Fruit fly (Drosophila melanogaster): Measurements from ENCODE around the gene Hex-t1.
A peak's percentile ranks its signal among the peaks of the same experiment; 100 is the strongest.

Gene Hex-t1

DNA sequence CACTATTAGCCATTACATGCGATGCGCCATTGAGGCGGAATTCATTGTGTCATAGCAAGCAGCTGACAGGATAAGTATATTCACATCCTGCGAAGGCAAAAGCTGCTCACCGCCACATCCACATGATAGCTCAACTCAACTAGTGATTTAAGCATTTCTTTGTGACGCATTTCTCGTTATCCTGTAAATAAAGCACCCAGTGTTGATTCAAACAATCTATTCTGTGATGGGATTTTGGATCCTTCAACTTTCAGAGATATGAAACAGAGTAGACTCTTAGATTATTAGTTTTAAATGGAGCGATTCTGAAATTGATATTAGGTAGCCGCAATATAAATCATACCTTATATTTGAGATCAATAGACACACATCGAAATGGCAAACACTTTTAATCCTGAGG is at the start of gene Hex-t1:
Gene Hex-t1, plus strand, starts transcription at position 301 of the 400 bp plus-strand sequence.
- no peak for TF ChIP-seq CG17801 (GFP tag; optimal IDR thresholded peaks at IDR 0.05; ENCODE audit: partially characterized antibody)

DNA sequence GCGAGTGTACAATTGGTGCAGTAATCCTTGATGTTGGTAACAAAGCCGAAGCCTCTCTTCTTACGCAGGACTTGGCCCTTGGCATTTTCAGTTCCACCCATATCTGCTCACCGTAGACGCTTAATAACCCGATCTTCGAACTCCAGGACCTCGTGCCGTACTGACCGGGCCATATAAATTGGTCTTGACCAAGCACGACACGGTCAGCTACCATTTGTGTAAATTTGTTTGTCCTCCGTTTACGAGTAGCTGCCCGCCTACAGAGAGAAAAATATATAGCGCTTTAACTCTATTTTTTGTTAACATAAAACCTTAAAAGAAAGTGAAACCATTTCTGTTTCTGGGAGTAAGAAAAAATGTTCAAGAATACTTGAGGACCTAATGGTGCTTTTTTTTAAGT is 45.3 kb upstream of the Hex-t1 start, which contains the start of gene ppk15:
Gene ppk15, minus strand, starts transcription at position 101 of the 400 bp plus-strand sequence.
- no peak for TF ChIP-seq CG17801 (GFP tag; optimal IDR thresholded peaks at IDR 0.05; ENCODE audit: partially characterized antibody)

- TF ChIP-seq CG17801 (GFP tag; optimal IDR thresholded peaks at IDR 0.05; ENCODE audit: partially characterized antibody) = peak; percentile 6
Measured at dm6 chr3R:26409780-26410179, 39.1 kb upstream of the Hex-t1 start.

DNA sequence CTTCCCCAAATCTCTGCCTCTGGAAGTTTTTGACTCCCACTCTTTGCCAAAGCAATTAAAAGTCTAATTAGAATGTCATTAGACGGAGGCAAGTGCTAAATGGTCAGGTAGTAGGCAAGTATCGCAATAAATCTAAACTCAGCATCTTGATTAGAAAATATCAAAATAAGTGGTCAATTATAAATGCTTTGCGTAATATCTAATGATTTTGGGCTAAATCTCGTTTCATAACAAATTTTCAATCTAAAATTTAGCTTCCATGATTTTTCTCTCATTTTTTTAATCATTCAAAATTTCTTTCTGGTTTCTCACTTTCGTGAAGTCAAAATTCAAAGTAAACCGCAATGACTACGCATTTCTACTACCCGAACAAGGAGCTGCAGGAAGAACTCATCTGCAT is 35.1 kb upstream of the Hex-t1 start, which contains the start of gene Ald2:
Gene Ald2, plus strand, starts transcription at position 301 of the 400 bp plus-strand sequence.
- TF ChIP-seq CG17801 (GFP tag; optimal IDR thresholded peaks at IDR 0.05; ENCODE audit: partially characterized antibody) = no peak

DNA sequence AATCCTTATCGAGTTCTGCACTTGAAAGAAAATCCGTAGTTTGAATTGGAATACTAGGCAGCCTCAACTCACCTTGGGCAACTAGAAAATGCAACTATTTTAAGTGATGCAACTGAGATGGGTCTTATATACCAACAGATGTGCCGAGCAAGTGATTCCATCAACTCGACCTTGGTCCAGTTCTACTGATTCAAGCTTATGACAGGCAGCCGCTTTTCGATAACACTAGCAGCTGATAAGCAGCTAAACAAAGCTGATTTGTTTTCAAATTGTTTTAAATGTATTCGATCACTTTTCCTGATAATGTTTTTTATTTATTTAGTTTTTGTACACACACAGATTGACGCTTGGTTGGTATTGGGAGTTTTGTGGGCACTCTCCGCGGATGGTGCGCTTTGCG is 23.9 kb upstream of the Hex-t1 start, which contains the start of gene CG6503:
Gene CG6503, minus strand, starts transcription at position 101 of the 400 bp plus-strand sequence.
- TF ChIP-seq CG17801 (GFP tag; optimal IDR thresholded peaks at IDR 0.05; ENCODE audit: partially characterized antibody) = no peak

dm6 chr3R:26425681-26426080 is 23.2 kb upstream of the Hex-t1 start, which contains the start of gene CG34291:
Gene CG34291, minus strand, starts transcription at chr3R:26425781.
- TF ChIP-seq CG17801 (GFP tag; optimal IDR thresholded peaks at IDR 0.05; ENCODE audit: partially characterized antibody) = no peak

dm6 chr3R:26428220-26428619 is 20.7 kb upstream of the Hex-t1 start:
- TF ChIP-seq CG17801 (GFP tag; optimal IDR thresholded peaks at IDR 0.05; ENCODE audit: partially characterized antibody) = no peak

DNA sequence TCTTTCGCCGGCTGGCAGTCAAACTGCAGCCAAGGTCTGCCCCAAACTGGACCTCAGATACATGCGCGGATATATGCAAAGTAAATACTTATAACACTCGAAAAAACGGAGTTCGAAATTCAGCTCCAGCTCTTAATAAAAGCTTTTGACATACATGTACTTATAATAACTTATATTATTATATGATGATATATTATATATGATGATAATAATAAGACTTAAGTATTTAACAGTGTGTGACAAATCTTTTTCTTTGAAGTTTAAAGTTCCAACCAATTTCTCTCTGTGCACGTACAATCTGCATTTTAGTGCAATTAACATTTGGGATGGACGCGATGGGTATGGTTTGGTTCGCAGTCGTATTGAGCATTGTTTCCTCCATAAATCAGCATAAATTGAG is 19.3 kb upstream of the Hex-t1 start:
- TF ChIP-seq CG17801 (GFP tag; optimal IDR thresholded peaks at IDR 0.05; ENCODE audit: partially characterized antibody) = no peak

DNA sequence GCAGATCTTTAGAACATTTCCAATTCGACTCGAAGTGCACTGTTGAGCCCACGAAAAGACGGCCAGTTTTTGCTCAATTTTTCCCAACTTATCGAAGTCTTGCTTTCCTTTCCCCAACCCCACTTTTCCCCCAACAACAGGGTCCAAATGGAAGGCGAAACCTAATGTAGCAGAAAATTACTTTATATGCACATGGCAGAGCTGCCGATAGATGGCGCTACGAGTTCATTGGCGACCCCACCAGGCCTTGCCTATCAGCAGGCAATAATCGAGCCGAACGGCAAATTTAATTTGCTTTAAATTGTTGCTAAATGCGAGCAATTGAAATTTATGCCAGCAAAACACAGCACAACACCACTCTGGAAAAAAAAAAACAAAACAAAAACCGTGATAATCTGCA is 16.4 kb upstream of the Hex-t1 start:
- no peak for TF ChIP-seq CG17801 (GFP tag; optimal IDR thresholded peaks at IDR 0.05; ENCODE audit: partially characterized antibody)

dm6 chr3R:26432978-26433377 is 15.9 kb upstream of the Hex-t1 start:
- no peak for TF ChIP-seq CG17801 (GFP tag; optimal IDR thresholded peaks at IDR 0.05; ENCODE audit: partially characterized antibody)

DNA sequence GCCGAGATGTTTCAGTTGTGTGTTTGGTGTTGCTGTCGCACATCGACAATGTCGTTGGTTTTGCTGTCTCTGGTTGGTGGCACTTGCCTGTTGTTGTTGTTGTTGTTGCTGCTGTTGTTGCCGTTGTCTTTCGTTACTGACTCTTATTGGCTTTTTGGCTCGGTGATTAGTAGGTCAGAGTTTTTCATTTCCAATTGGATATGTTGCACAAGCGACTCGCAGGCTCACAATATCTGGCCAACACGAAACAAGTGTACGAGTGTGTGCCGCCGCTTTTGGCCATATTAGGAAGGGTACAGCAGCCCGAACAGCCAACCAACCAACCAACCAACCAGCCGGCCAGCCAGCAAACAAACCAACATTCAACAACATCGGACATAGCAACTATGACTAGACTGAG is 15.1 kb upstream of the Hex-t1 start:
- TF ChIP-seq CG17801 (GFP tag; optimal IDR thresholded peaks at IDR 0.05; ENCODE audit: partially characterized antibody) = no peak

- no peak for TF ChIP-seq CG17801 (GFP tag; optimal IDR thresholded peaks at IDR 0.05; ENCODE audit: partially characterized antibody)
Measured at dm6 chr3R:26436001-26436400, 12.9 kb upstream of the Hex-t1 start.

DNA sequence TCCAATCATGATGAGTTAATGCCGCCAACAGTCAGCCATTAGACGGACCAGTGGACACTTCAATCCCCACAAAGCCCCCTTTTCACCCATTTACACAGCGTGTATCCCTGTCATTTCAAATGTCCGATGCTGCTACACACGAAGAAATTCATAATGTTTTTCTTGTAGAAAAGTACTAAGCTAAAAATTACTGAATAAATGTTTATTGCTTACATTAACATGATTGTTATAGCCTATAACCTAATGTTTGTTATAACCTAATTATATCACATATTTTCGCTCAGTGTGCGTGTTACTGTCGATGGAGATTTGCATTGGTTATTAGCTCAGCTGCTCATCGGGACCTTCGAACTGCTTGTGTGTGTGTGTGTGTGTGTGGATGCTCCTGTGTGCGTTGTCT is 12.3 kb upstream of the Hex-t1 start:
- no peak for TF ChIP-seq CG17801 (GFP tag; optimal IDR thresholded peaks at IDR 0.05; ENCODE audit: partially characterized antibody)

DNA sequence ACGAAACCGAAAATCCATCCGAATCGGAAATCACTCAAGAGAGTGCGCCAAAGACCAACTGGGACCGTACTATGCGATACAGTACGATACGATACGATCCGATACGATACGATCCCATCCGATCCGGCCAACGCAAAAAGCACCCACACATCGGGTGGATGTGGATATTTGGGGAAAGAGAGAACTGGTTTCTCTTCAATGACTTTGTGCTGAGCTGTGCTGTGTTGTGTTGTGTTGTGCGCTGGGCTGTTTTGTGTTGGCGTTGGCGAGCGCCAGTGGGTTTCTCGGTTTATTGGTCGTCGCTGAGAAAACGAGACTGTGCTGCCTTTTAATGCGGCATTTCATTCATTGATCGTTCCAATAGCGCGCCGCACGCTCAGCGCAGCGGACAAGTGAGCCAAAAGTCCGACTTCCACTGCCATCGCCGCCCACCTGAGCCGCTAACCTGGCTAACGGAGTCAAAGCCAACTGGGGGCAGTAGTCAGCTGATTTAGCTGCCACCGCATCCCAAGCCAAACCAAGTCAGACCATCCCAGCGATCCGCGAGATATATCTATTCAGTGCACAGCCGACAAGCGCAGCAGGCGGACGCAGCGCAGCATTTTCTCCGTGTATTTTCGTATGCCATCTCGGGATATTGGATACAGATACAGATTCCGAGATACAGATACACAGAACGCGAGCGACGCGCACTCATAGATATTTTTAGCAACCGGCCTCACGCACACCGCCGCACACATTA is 8.3 kb upstream of the Hex-t1 start, which contains the start of gene tx:
Gene tx, plus strand, starts transcription at position 324 of the 742 bp plus-strand sequence.
- no peak for TF ChIP-seq CG17801 (GFP tag; optimal IDR thresholded peaks at IDR 0.05; ENCODE audit: partially characterized antibody)

- TF ChIP-seq CG17801 (GFP tag; optimal IDR thresholded peaks at IDR 0.05; ENCODE audit: partially characterized antibody) = no peak
Measured at dm6 chr3R:26442609-26443180, 6.2 kb upstream of the Hex-t1 start.

DNA sequence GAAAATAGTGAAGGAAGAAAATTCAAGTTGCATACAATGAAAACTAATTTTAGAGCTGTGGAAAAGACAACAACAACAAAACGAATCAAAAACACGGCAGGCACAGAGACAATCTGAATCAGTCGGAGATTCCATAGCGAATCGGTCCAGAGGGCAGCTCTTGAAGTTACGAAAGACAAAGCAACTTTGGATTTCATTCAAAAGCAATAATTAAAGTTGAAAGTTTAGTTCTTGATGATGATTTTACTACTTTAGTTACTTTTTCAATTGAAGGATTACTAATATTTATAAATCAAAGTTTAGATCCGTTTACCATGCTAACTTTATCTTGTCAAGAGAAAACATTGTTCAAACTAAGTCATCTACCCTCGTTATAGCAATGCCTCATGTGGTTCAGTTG is 5.5 kb upstream of the Hex-t1 start:
- TF ChIP-seq CG17801 (GFP tag; optimal IDR thresholded peaks at IDR 0.05; ENCODE audit: partially characterized antibody) = no peak

Measured in ovary, adult (tissue).